Worm (Caenorhabditis elegans): ENCODE results near the gene F19D8.2.

Gene F19D8.2

ce11 chrX:13834127-13834526, at the start of gene F19D8.2:
Gene F19D8.2, plus strand, starts transcription at chrX:13834427.
- no peak for TF ChIP-seq dmd-4 (tag; optimal IDR thresholded peaks at IDR 0.05; ENCODE audit: borderline replicate concordance)
- TF ChIP-seq ceh-18 (tag; optimal IDR thresholded peaks at IDR 0.05): no peak
- no peak for TF ChIP-seq odd-2 (tag; optimal IDR thresholded peaks at IDR 0.05)
- TF ChIP-seq pqm-1 (tag; optimal IDR thresholded peaks at IDR 0.05): no peak
- no peak for TF ChIP-seq gmeb-2 (tag; optimal IDR thresholded peaks at IDR 0.05)
- TF ChIP-seq che-1 (tag; optimal IDR thresholded peaks at IDR 0.05): no peak
- TF ChIP-seq sox-4 (tag; optimal IDR thresholded peaks at IDR 0.05): no peak
- no peak for TF ChIP-seq zip-5 (tag; optimal IDR thresholded peaks at IDR 0.05)
- TF ChIP-seq ceh-34 (tag; optimal IDR thresholded peaks at IDR 0.05): no peak
- no peak for TF ChIP-seq Y22D7AL.16 (tag; optimal IDR thresholded peaks at IDR 0.05)
- no peak for TF ChIP-seq madf-2 (tag; optimal IDR thresholded peaks at IDR 0.05)

- TF ChIP-seq fkh-6 (tag; optimal IDR thresholded peaks at IDR 0.05): no peak
- TF ChIP-seq hlh-30 (tag; optimal IDR thresholded peaks at IDR 0.05; ENCODE audit: insufficient read depth): no peak
- TF ChIP-seq T23F11.4 (GFP tag; optimal IDR thresholded peaks at IDR 0.05): no peak
- no peak for TF ChIP-seq ahr-1 (tag; optimal IDR thresholded peaks at IDR 0.05)
- no peak for TF ChIP-seq ceh-30 (tag; optimal IDR thresholded peaks at IDR 0.05)
- TF ChIP-seq F13H6.1 (tag; optimal IDR thresholded peaks at IDR 0.05): no peak
- TF ChIP-seq nhr-232 (tag; optimal IDR thresholded peaks at IDR 0.05): no peak
- TF ChIP-seq K02D7.2 (tag; optimal IDR thresholded peaks at IDR 0.05): no peak
- TF ChIP-seq hlh-15 (tag; optimal IDR thresholded peaks at IDR 0.05): no peak
- TF ChIP-seq pqm-1 (tag; optimal IDR thresholded peaks at IDR 0.05): no peak
- TF ChIP-seq hlh-13 (GFP tag; optimal IDR thresholded peaks at IDR 0.05): no peak
These were observed 49.0 kb upstream of the F19D8.2 start, which contains the start of gene F55F3.4 for ce11 chrX:13785268-13785667. Gene F55F3.4, plus strand, starts transcription at chrX:13785568.

ce11 chrX:13790532-13790931, 43.7 kb upstream of the F19D8.2 start, which contains the start of gene ZK1086.3:
Gene ZK1086.3, plus strand, starts transcription at chrX:13790832.
- TF ChIP-seq nfya-1 (tag; optimal IDR thresholded peaks at IDR 0.05): no peak
- TF ChIP-seq pros-1 (tag; optimal IDR thresholded peaks at IDR 0.05): no peak
- TF ChIP-seq ets-4 (tag; optimal IDR thresholded peaks at IDR 0.05): no peak
- TF ChIP-seq K02D7.2 (tag; optimal IDR thresholded peaks at IDR 0.05): no peak

- TF ChIP-seq ets-4 (tag; optimal IDR thresholded peaks at IDR 0.05): no peak
- no peak for TF ChIP-seq unc-86 (tag; optimal IDR thresholded peaks at IDR 0.05)
- TF ChIP-seq syd-9 (tag; optimal IDR thresholded peaks at IDR 0.05): no peak
- no peak for TF ChIP-seq K02D7.2 (tag; optimal IDR thresholded peaks at IDR 0.05)
- no peak for TF ChIP-seq hlh-8 (tag; optimal IDR thresholded peaks at IDR 0.05)
- no peak for TF ChIP-seq dve-1 (tag; optimal IDR thresholded peaks at IDR 0.05)
- no peak for TF ChIP-seq unc-42 (tag; optimal IDR thresholded peaks at IDR 0.05)
- no peak for TF ChIP-seq unc-3 (GFP tag; conservative IDR thresholded peaks at IDR 0.05)
- no peak for TF ChIP-seq unc-3 (tag; optimal IDR thresholded peaks at IDR 0.05)
- no peak for TF ChIP-seq pros-1 (tag; optimal IDR thresholded peaks at IDR 0.05)
- no peak for TF ChIP-seq ama-1 (optimal IDR thresholded peaks at IDR 0.05)
- no peak for TF ChIP-seq ceh-22 (tag; optimal IDR thresholded peaks at IDR 0.05)
- no peak for TF ChIP-seq ceh-2 (tag; optimal IDR thresholded peaks at IDR 0.05)
- no peak for TF ChIP-seq fkh-6 (tag; optimal IDR thresholded peaks at IDR 0.05)
- TF ChIP-seq eyg-1 (tag; optimal IDR thresholded peaks at IDR 0.05): no peak
- TF ChIP-seq zip-5 (tag; optimal IDR thresholded peaks at IDR 0.05): no peak
- no peak for TF ChIP-seq ceh-45 (GFP tag; IDR thresholded peaks at IDR 0.05)
- no peak for TF ChIP-seq ahr-1 (tag; optimal IDR thresholded peaks at IDR 0.05)
- no peak for TF ChIP-seq C38D4.7 (GFP tag; optimal IDR thresholded peaks at IDR 0.05)
These were observed 40.7 kb upstream of the F19D8.2 start, which contains the start of gene ZK1086.2 for ce11 chrX:13793525-13793924. Gene ZK1086.2, minus strand, starts transcription at chrX:13793625.
